Worm (Caenorhabditis elegans) whole organism, late embryonic: Measurements from ENCODE around the gene K09H11.6.

ENCODE experiments used
- C08G9.2 ChIP-seq: sonication (generic microtip); optimal IDR thresholded peaks from 2 replicates; lab custom pipeline; 2016; ENCODE audit warnings: mild to moderate bottlenecking, missing genetic modification characterization, moderate library complexity, missing compliant biosample characterization
- C38D4.7 ChIP-seq: fragments of 200-800 bp; sonication (Bioruptor generic); optimal IDR thresholded peaks from 2 replicates; lab custom pipeline; 2018; ENCODE audit warnings: mild to moderate bottlenecking, missing genetic modification characterization, moderate library complexity, missing compliant biosample characterization
- F13H6.1 ChIP-seq: sonication (generic microtip); optimal IDR thresholded peaks from 2 replicates; lab custom pipeline; 2016; ENCODE audit warnings: missing genetic modification characterization, missing compliant biosample characterization
- K09A11.1 ChIP-seq: sonication (generic microtip); optimal IDR thresholded peaks from 2 replicates; lab custom pipeline; 2017; ENCODE audit warnings: antibody characterized with exemption, mild to moderate bottlenecking, missing genetic modification characterization, missing compliant biosample characterization; ENCODE audit not compliant: insufficient read depth
- T23F11.4 ChIP-seq: fragments of 200-800 bp; sonication (Bioruptor generic); optimal IDR thresholded peaks from 2 replicates; lab custom pipeline; 2018; ENCODE audit warnings: mild to moderate bottlenecking, missing genetic modification characterization, missing compliant biosample characterization
- Y22D7AL.16 ChIP-seq: sonication (generic microtip); optimal IDR thresholded peaks from 2 replicates; lab custom pipeline; 2016; ENCODE audit warnings: missing genetic modification characterization, missing compliant biosample characterization
- ama-1 ChIP-seq: fragments of 150-350 bp; optimal IDR thresholded peaks from 2 replicates; lab custom pipeline; 2014
- ceh-14 ChIP-seq: sonication (generic microtip); optimal IDR thresholded peaks from 2 replicates; lab custom pipeline; 2016; ENCODE audit warnings: missing genotype, missing genetic modification characterization, missing compliant biosample characterization
- ceh-2 ChIP-seq: sonication (generic microtip); optimal IDR thresholded peaks from 2 replicates; lab custom pipeline; 2016; ENCODE audit warnings: missing genotype, missing genetic modification characterization, missing compliant biosample characterization
- ceh-22 ChIP-seq: sonication (generic microtip); optimal IDR thresholded peaks from 2 replicates; lab custom pipeline; 2017; ENCODE audit warnings: missing biosample characterization, missing genetic modification characterization
- ceh-24 ChIP-seq: sonication (generic microtip); optimal IDR thresholded peaks from 2 replicates; lab custom pipeline; 2016; ENCODE audit warnings: mild to moderate bottlenecking, missing genetic modification characterization, missing compliant biosample characterization
- ceh-30 ChIP-seq: fragments of 150-350 bp; optimal IDR thresholded peaks from 2 replicates; lab custom pipeline; 2014; ENCODE audit warnings: missing biosample characterization, missing genetic modification characterization
- ceh-45 ChIP-seq: fragments of 200-800 bp; sonication (Bioruptor generic); IDR thresholded peaks from 2 replicates; pipeline ENCODE4 v1.3.6; 2022; ENCODE audit warnings: missing genetic modification reagents, missing genetic modification characterization, missing compliant biosample characterization
- ceh-9 ChIP-seq: sonication (generic microtip); optimal IDR thresholded peaks from 2 replicates; lab custom pipeline; 2016; ENCODE audit warnings: mild to moderate bottlenecking, missing genetic modification characterization, inconsistent platforms, missing compliant biosample characterization
- che-1 ChIP-seq: sonication (generic microtip); optimal IDR thresholded peaks from 2 replicates; lab custom pipeline; 2016; ENCODE audit warnings: mild to moderate bottlenecking, missing genetic modification characterization, missing compliant biosample characterization
- elt-2 ChIP-seq: sonication (generic microtip); optimal IDR thresholded peaks from 2 replicates; lab custom pipeline; 2016; ENCODE audit warnings: missing genetic modification reagents, missing genetic modification characterization, missing compliant biosample characterization
- elt-4 ChIP-seq: sonication (generic microtip); optimal IDR thresholded peaks from 2 replicates; lab custom pipeline; 2016; ENCODE audit warnings: missing genetic modification characterization, missing compliant biosample characterization
- ets-4 ChIP-seq: sonication (generic microtip); optimal IDR thresholded peaks from 2 replicates; lab custom pipeline; 2016; ENCODE audit warnings: missing genetic modification characterization, missing compliant biosample characterization
- fax-1 ChIP-seq: sonication (generic microtip); optimal IDR thresholded peaks from 2 replicates; lab custom pipeline; 2016; ENCODE audit warnings: missing genotype, missing genetic modification characterization, missing compliant biosample characterization
- fkh-10 ChIP-seq: fragments of 150-350 bp; optimal IDR thresholded peaks from 2 replicates; lab custom pipeline; 2014; ENCODE audit warnings: missing biosample characterization, missing genetic modification reagents, missing genetic modification characterization
- gmeb-2 ChIP-seq: sonication (generic microtip); optimal IDR thresholded peaks from 2 replicates; lab custom pipeline; 2016; ENCODE audit warnings: missing genetic modification characterization, inconsistent platforms, missing compliant biosample characterization
- hlh-13 ChIP-seq: fragments of 200-800 bp; sonication (Bioruptor generic); optimal IDR thresholded peaks from 2 replicates; lab custom pipeline; 2018; ENCODE audit warnings: mild to moderate bottlenecking, missing genetic modification characterization, missing compliant biosample characterization
- hlh-15 ChIP-seq: sonication (generic microtip); optimal IDR thresholded peaks from 2 replicates; lab custom pipeline; 2016; ENCODE audit warnings: missing genetic modification characterization, missing compliant biosample characterization
- lim-6 ChIP-seq: sonication (generic microtip); optimal IDR thresholded peaks from 2 replicates; lab custom pipeline; 2016; ENCODE audit warnings: missing genetic modification characterization, missing compliant biosample characterization
- lin-11 ChIP-seq: fragments of 200-800 bp; sonication (Bioruptor generic); optimal IDR thresholded peaks from 2 replicates; lab custom pipeline; 2018; ENCODE audit warnings: mild to moderate bottlenecking, missing genetic modification characterization, missing compliant biosample characterization
- madf-2 ChIP-seq: sonication (generic microtip); optimal IDR thresholded peaks from 2 replicates; lab custom pipeline; 2017; ENCODE audit warnings: missing genetic modification characterization, missing compliant biosample characterization
- mec-3 ChIP-seq: sonication (generic microtip); optimal IDR thresholded peaks from 2 replicates; lab custom pipeline; 2016; ENCODE audit warnings: borderline replicate concordance, missing genetic modification characterization, missing compliant biosample characterization
- nfya-1 ChIP-seq: sonication (generic microtip); optimal IDR thresholded peaks from 2 replicates; lab custom pipeline; 2017; ENCODE audit warnings: missing genetic modification characterization, mild to moderate bottlenecking, missing compliant biosample characterization, antibody characterized with exemption, moderate library complexity
- nhr-11 ChIP-seq: fragments of 150-350 bp; optimal IDR thresholded peaks from 2 replicates; lab custom pipeline; 2014; ENCODE audit warnings: missing biosample characterization, missing genetic modification characterization
- pat-9 ChIP-seq: fragments of 200-800 bp; sonication (Bioruptor generic); optimal IDR thresholded peaks from 2 replicates; lab custom pipeline; 2018; ENCODE audit warnings: mild to moderate bottlenecking, missing genetic modification characterization, moderate library complexity, missing compliant biosample characterization
- pha-2 ChIP-seq: sonication (generic microtip); optimal IDR thresholded peaks from 2 replicates; lab custom pipeline; 2017; ENCODE audit warnings: mild to moderate bottlenecking, missing genetic modification characterization, missing compliant biosample characterization
- pha-4 ChIP-seq: fragments of 150-350 bp; optimal IDR thresholded peaks from 2 replicates; lab custom pipeline; 2018; ENCODE audit warnings: missing biosample characterization, missing genetic modification reagents, missing genetic modification characterization
- pros-1 ChIP-seq: fragments of 150-350 bp; optimal IDR thresholded peaks from 2 replicates; lab custom pipeline; 2014; ENCODE audit warnings: missing biosample characterization, missing genetic modification reagents, missing genetic modification characterization
- sdc-2 ChIP-seq: sonication (generic microtip); optimal IDR thresholded peaks from 2 replicates; lab custom pipeline; 2016; ENCODE audit warnings: missing genotype, missing genetic modification characterization, missing compliant biosample characterization
- sox-4 ChIP-seq: sonication (generic microtip); optimal IDR thresholded peaks from 2 replicates; lab custom pipeline; 2017; ENCODE audit warnings: mild to moderate bottlenecking, missing genetic modification characterization, inconsistent platforms, missing compliant biosample characterization
- syd-9 ChIP-seq: sonication (generic microtip); optimal IDR thresholded peaks from 2 replicates; lab custom pipeline; 2016; ENCODE audit warnings: mild to moderate bottlenecking, missing genetic modification characterization, moderate library complexity, missing compliant biosample characterization
- ttx-3 ChIP-seq: sonication (generic microtip); optimal IDR thresholded peaks from 2 replicates; lab custom pipeline; 2016; ENCODE audit warnings: missing genetic modification reagents, missing genetic modification characterization, missing compliant biosample characterization
- unc-86 ChIP-seq: sonication (generic microtip); optimal IDR thresholded peaks from 2 replicates; lab custom pipeline; 2016; ENCODE audit warnings: missing genetic modification characterization, missing compliant biosample characterization
- zip-5 ChIP-seq: sonication (generic microtip); optimal IDR thresholded peaks from 2 replicates; lab custom pipeline; 2016; ENCODE audit warnings: missing genetic modification characterization, missing compliant biosample characterization

K09H11.6 gene

ce11 chrV:5769500-5769899 is 33.5 kb upstream of the K09H11.6 start:
- TF ChIP-seq syd-9, result no peak
- no peak for TF ChIP-seq fkh-10 (GFP tag; lab: Kevin White, UChicago)
- no peak for TF ChIP-seq madf-2 (tag; lab: Kevin White, UChicago)
- TF ChIP-seq ama-1 (lab: Kevin White, UChicago), result no peak
- TF ChIP-seq pros-1 (tag; lab: Kevin White, UChicago), result no peak
- no peak for TF ChIP-seq ttx-3 (tag; lab: Kevin White, UChicago)
- TF ChIP-seq pha-4 (tag; lab: Kevin White, UChicago), result no peak
- TF ChIP-seq ets-4 (tag; lab: Kevin White, UChicago), result no peak

ce11 chrV:5768292-5768695 is 32.3 kb upstream of the K09H11.6 start:
- TF ChIP-seq C08G9.2 (tag; lab: Kevin White, UChicago) (no peak), syd-9 (no peak), fax-1 (tag; lab: Kevin White, UChicago) (no peak), F13H6.1 (tag; lab: Kevin White, UChicago) (no peak), elt-2 (tag; lab: Kevin White, UChicago) (peak; percentile 30), nhr-11 (tag; lab: Kevin White, UChicago) (no peak)
- TF ChIP-seq, all 69 proteins: peak for 1

- no peak for TF ChIP-seq ceh-22 (tag; lab: Kevin White, UChicago)
- no peak for TF ChIP-seq ceh-2 (tag; lab: Kevin White, UChicago)
- TF ChIP-seq F13H6.1 (tag; lab: Kevin White, UChicago), result no peak
- TF ChIP-seq elt-4, result no peak
- no peak for TF ChIP-seq unc-86 (tag; lab: Kevin White, UChicago)
- TF ChIP-seq T23F11.4 (GFP tag; lab: Kevin White, UChicago), result no peak
- no peak for TF ChIP-seq pat-9 (tag; lab: Kevin White, UChicago)
- TF ChIP-seq ttx-3 (tag; lab: Kevin White, UChicago), result no peak
- no peak for TF ChIP-seq nfya-1 (tag; lab: Kevin White, UChicago)
- no peak for TF ChIP-seq madf-2 (tag; lab: Kevin White, UChicago)
- TF ChIP-seq, all 69 proteins: peak for 0
Measured at ce11 chrV:5765081-5765480, 29.1 kb upstream of the K09H11.6 start, which contains the start of gene pgph-2. Gene pgph-2 (plus strand): TSS chrV:5765127.

ce11 chrV:5763787-5764186 is 27.8 kb upstream of the K09H11.6 start, which contains the start of gene pgph-3:
Gene pgph-3 (minus strand): TSS chrV:5763846.
- TF ChIP-seq elt-2 (tag; lab: Kevin White, UChicago) (peak; percentile 52), sox-4 (no peak), sdc-2 (no peak)
- TF ChIP-seq, all 69 proteins: peak for 1

- TF ChIP-seq ttx-3 (tag; lab: Kevin White, UChicago) (no peak), ceh-45 (GFP tag; lab: Robert Waterston, UW) (no peak), gmeb-2 (tag; lab: Kevin White, UChicago) (no peak), ceh-14 (tag; lab: Kevin White, UChicago) (no peak), Y22D7AL.16 (no peak), pha-2 (tag; lab: Kevin White, UChicago) (no peak), ceh-30 (no peak), pat-9 (tag; lab: Kevin White, UChicago) (no peak), hlh-13 (no peak), lin-11 (tag; lab: Kevin White, UChicago) (no peak), hlh-15 (tag; lab: Kevin White, UChicago) (no peak), mec-3 (tag; lab: Kevin White, UChicago) (no peak)
Measured at ce11 chrV:5760132-5760531, 24.2 kb upstream of the K09H11.6 start, which contains the start of gene C53A3.1. Gene C53A3.1 (minus strand): TSS chrV:5760232.

ce11 chrV:5758780-5759179 is 22.8 kb upstream of the K09H11.6 start, which contains the start of gene C53A3.4:
Gene C53A3.4 (minus strand): TSS chrV:5758880.
- no peak for TF ChIP-seq syd-9
- TF ChIP-seq che-1 (tag; lab: Kevin White, UChicago), result no peak
- TF ChIP-seq C38D4.7 (GFP tag; lab: Kevin White, UChicago), result no peak
- no peak for TF ChIP-seq zip-5 (tag; lab: Kevin White, UChicago)
- TF ChIP-seq ceh-9 (tag; lab: Kevin White, UChicago), result no peak
- TF ChIP-seq K09A11.1 (tag; lab: Kevin White, UChicago), result no peak
- no peak for TF ChIP-seq lim-6
- TF ChIP-seq ceh-24 (tag; lab: Kevin White, UChicago), result no peak
- no peak for TF ChIP-seq C08G9.2 (tag; lab: Kevin White, UChicago)
- no peak for TF ChIP-seq madf-2 (tag; lab: Kevin White, UChicago)
